Worm (Caenorhabditis elegans): ENCODE results near the gene acox-1.6.

ce11 chrX:15844330-15844729 is 6.0 kb upstream of the acox-1.6 start:
- no peak for TF ChIP-seq elt-1 (tag; optimal IDR thresholded peaks at IDR 0.05)
- TF ChIP-seq nhr-28 (tag; optimal IDR thresholded peaks at IDR 0.05) = no peak
- no peak for TF ChIP-seq sea-2 (GFP tag; optimal IDR thresholded peaks at IDR 0.05)
- TF ChIP-seq ceh-82 (tag; optimal IDR thresholded peaks at IDR 0.05) = no peak
- no peak for TF ChIP-seq ceh-28 (tag; optimal IDR thresholded peaks at IDR 0.05)
- TF ChIP-seq lin-39 (tag; optimal IDR thresholded peaks at IDR 0.05) = no peak
- no peak for TF ChIP-seq lin-15B (tag; optimal IDR thresholded peaks at IDR 0.05)
- no peak for TF ChIP-seq pqm-1 (tag; optimal IDR thresholded peaks at IDR 0.05)
- TF ChIP-seq ZK546.5 (tag; optimal IDR thresholded peaks at IDR 0.05) = no peak
- TF ChIP-seq zag-1 (tag; optimal IDR thresholded peaks at IDR 0.05) = no peak

All from whole organism, L3 larva.